Worm (Caenorhabditis elegans) whole organism, L2 larva: ENCODE measurements around the gene tnc-2.

ENCODE experiments used
- C34F6.9 ChIP-seq: fragments of 150-350 bp; optimal IDR thresholded peaks from 2 replicates; lab custom pipeline; 2014; ENCODE audit warnings: missing biosample characterization, missing genetic modification characterization
- F13H6.1 ChIP-seq: sonication (generic microtip); optimal IDR thresholded peaks from 2 replicates; lab custom pipeline; 2016; ENCODE audit warnings: missing genetic modification characterization, missing compliant biosample characterization
- R02D3.7 ChIP-seq: fragments of 150-350 bp; optimal IDR thresholded peaks from 2 replicates; lab custom pipeline; 2014; ENCODE audit warnings: missing biosample characterization, missing genetic modification characterization
- Y55F3AM.14 ChIP-seq: fragments of 200-800 bp; sonication (Bioruptor generic); optimal IDR thresholded peaks from 2 replicates; lab custom pipeline; 2018; ENCODE audit warnings: mild to moderate bottlenecking, missing genetic modification characterization, missing compliant biosample characterization
- ZK546.5 ChIP-seq: sonication (generic microtip); optimal IDR thresholded peaks from 2 replicates; lab custom pipeline; 2017; ENCODE audit warnings: missing biosample characterization, missing genetic modification characterization
- alr-1 ChIP-seq: fragments of 150-350 bp; optimal IDR thresholded peaks from 2 replicates; lab custom pipeline; 2014; ENCODE audit warnings: missing biosample characterization, missing genetic modification characterization
- ama-1 ChIP-seq: fragments of 150-350 bp; optimal IDR thresholded peaks from 2 replicates; lab custom pipeline; 2018; ENCODE audit warnings: inconsistent platforms
- blmp-1 ChIP-seq: sonication (generic microtip); optimal IDR thresholded peaks from 2 replicates; lab custom pipeline; 2017; ENCODE audit warnings: missing genetic modification characterization, mild to moderate bottlenecking, missing compliant biosample characterization, antibody characterized with exemption, moderate library complexity; ENCODE audit not compliant: insufficient read depth
- ceh-16 ChIP-seq: fragments of 150-350 bp; optimal IDR thresholded peaks from 2 replicates; lab custom pipeline; 2014; ENCODE audit warnings: missing biosample characterization, missing genetic modification characterization
- ceh-82 ChIP-seq: fragments of 150-350 bp; optimal IDR thresholded peaks from 2 replicates; lab custom pipeline; 2014; ENCODE audit warnings: missing biosample characterization, missing genetic modification characterization
- crh-2 ChIP-seq: sonication (generic microtip); optimal IDR thresholded peaks from 2 replicates; lab custom pipeline; 2017; ENCODE audit warnings: missing biosample characterization, missing genetic modification characterization
- dmd-4 ChIP-seq: sonication (generic microtip); optimal IDR thresholded peaks from 2 replicates; lab custom pipeline; 2017; ENCODE audit warnings: missing biosample characterization, missing genetic modification characterization
- egl-27 ChIP-seq: sonication (generic microtip); optimal IDR thresholded peaks from 3 replicates; lab custom pipeline; 2017; ENCODE audit warnings: missing biosample characterization, missing genetic modification reagents, missing genetic modification characterization
- elt-1 ChIP-seq: fragments of 150-350 bp; optimal IDR thresholded peaks from 2 replicates; lab custom pipeline; 2014; ENCODE audit warnings: missing biosample characterization, missing genetic modification characterization
- fos-1 ChIP-seq: fragments of 150-350 bp; optimal IDR thresholded peaks from 2 replicates; lab custom pipeline; 2014; ENCODE audit warnings: missing biosample characterization, missing genetic modification characterization
- gmeb-1 ChIP-seq: fragments of 150-350 bp; optimal IDR thresholded peaks from 2 replicates; lab custom pipeline; 2014; ENCODE audit warnings: missing biosample characterization, missing genetic modification characterization
- lin-11 ChIP-seq: fragments of 150-350 bp; sonication (generic microtip); optimal IDR thresholded peaks from 2 replicates; lab custom pipeline; 2014; ENCODE audit warnings: missing biosample characterization, missing genetic modification characterization, inconsistent platforms, mixed read lengths
- lin-13 ChIP-seq: fragments of 150-350 bp; optimal IDR thresholded peaks from 2 replicates; lab custom pipeline; 2014; ENCODE audit warnings: missing biosample characterization, missing genetic modification reagents, missing genetic modification characterization
- mab-5 ChIP-seq: fragments of 150-350 bp; optimal IDR thresholded peaks from 2 replicates; lab custom pipeline; 2014; ENCODE audit warnings: missing biosample characterization, missing genetic modification characterization
- mbf-1 ChIP-seq: sonication (generic microtip); optimal IDR thresholded peaks from 2 replicates; lab custom pipeline; 2017; ENCODE audit warnings: missing biosample characterization, missing genetic modification characterization
- mdl-1 ChIP-seq, 2 experiments: fragments of 150-350 bp in 1 of 2; sonication (generic microtip) in 1 of 2; optimal IDR thresholded peaks; 2 replicates each; lab custom pipeline; 2017; ENCODE audit warnings: missing biosample characterization in 2 of 2, missing genetic modification characterization in 2 of 2
- nhr-10 ChIP-seq: sonication (generic microtip); optimal IDR thresholded peaks from 2 replicates; lab custom pipeline; 2017; ENCODE audit warnings: missing biosample characterization, missing genetic modification characterization
- nhr-12 ChIP-seq: fragments of 150-350 bp; optimal IDR thresholded peaks from 2 replicates; lab custom pipeline; 2014; ENCODE audit warnings: missing biosample characterization, missing genetic modification characterization
- nhr-21 ChIP-seq: fragments of 150-350 bp; optimal IDR thresholded peaks from 2 replicates; lab custom pipeline; 2014; ENCODE audit warnings: missing biosample characterization, missing genetic modification characterization
- nhr-237 ChIP-seq: fragments of 150-350 bp; optimal IDR thresholded peaks from 2 replicates; lab custom pipeline; 2014; ENCODE audit warnings: missing biosample characterization, missing genetic modification characterization
- nhr-25 ChIP-seq: fragments of 150-350 bp; sonication (generic microtip); optimal IDR thresholded peaks from 3 replicates; lab custom pipeline; 2014; ENCODE audit warnings: missing biosample characterization, missing genetic modification characterization
- sem-4 ChIP-seq: fragments of 150-350 bp; optimal IDR thresholded peaks from 2 replicates; lab custom pipeline; 2014; ENCODE audit warnings: missing biosample characterization, missing genetic modification reagents, missing genetic modification characterization
- sma-9 ChIP-seq, 2 experiments: fragments of 150-350 bp in 1 of 2; sonication (generic microtip) in 1 of 2; optimal IDR thresholded peaks; 2 replicates each; lab custom pipeline; 2014 to 2016; ENCODE audit warnings: missing genetic modification characterization in 2 of 2, mild to moderate bottlenecking in 1 of 2, missing biosample characterization in 1 of 2, missing compliant biosample characterization in 1 of 2, missing genetic modification reagents in 1 of 2, moderate library complexity in 1 of 2
- snpc-4 ChIP-seq: fragments of 150-350 bp; optimal IDR thresholded peaks from 2 replicates; lab custom pipeline; 2014; ENCODE audit warnings: missing biosample characterization, missing genetic modification characterization
- unc-39 ChIP-seq: fragments of 150-350 bp; optimal IDR thresholded peaks from 2 replicates; lab custom pipeline; 2014; ENCODE audit warnings: missing biosample characterization, missing genetic modification characterization
- unc-55 ChIP-seq: fragments of 150-350 bp; sonication (generic microtip); optimal IDR thresholded peaks from 3 replicates; lab custom pipeline; 2014; ENCODE audit warnings: missing biosample characterization, missing genetic modification reagents, missing genetic modification characterization
- ztf-1 ChIP-seq: fragments of 200-800 bp; sonication (Bioruptor generic); conservative IDR thresholded peaks from 2 replicates; pipeline ENCODE4 v1.3.6; 2022; ENCODE audit warnings: missing genetic modification characterization, missing compliant biosample characterization

Gene tnc-2

ce11 chrII:10480043-10480442 lies 13.4 kb downstream of the tnc-2 start:
- no peak for TF ChIP-seq nhr-12
- no peak for TF ChIP-seq nhr-237 (tag; lab: Kevin White, UChicago)
- no peak for TF ChIP-seq mab-5
- no peak for TF ChIP-seq mdl-1 (tag; optimal IDR thresholded peaks at IDR 0.05; lab: Kevin White, UChicago)
- no peak for TF ChIP-seq Y55F3AM.14 (GFP tag; lab: Kevin White, UChicago)
- no peak for TF ChIP-seq sma-9 (GFP tag; optimal IDR thresholded peaks at IDR 0.05; lab: Kevin White, UChicago)
- no peak for TF ChIP-seq sma-9 (tag; optimal IDR thresholded peaks at IDR 0.05; lab: Kevin White, UChicago)
- TF ChIP-seq ztf-1 = no peak

- TF ChIP-seq C34F6.9 (no peak), blmp-1 (tag; lab: Kevin White, UChicago) (no peak), fos-1 (tag; lab: Kevin White, UChicago) (peak; percentile 28), nhr-10 (no peak)
These were observed 15.3 kb downstream of the tnc-2 start, which contains the start of the genes clec-60 and ZK666.11 for ce11 chrII:10481824-10482556. TSS of gene clec-60 (minus strand) at chrII:10481874. TSS of gene ZK666.11 (plus strand) at chrII:10482522.

- TF ChIP-seq crh-2 = no peak
- peak; percentile 24 for TF ChIP-seq fos-1 (tag; lab: Kevin White, UChicago)
- TF ChIP-seq, all 48 proteins: peak for 1
These were observed 16.2 kb downstream of the tnc-2 start for ce11 chrII:10482899-10483298.

- TF ChIP-seq ceh-82 (no peak), R02D3.7 (tag; lab: Kevin White, UChicago) (no peak)
These were observed 17.2 kb downstream of the tnc-2 start for ce11 chrII:10483860-10484259.

- TF ChIP-seq unc-55 (GFP tag; lab: Kevin White, UChicago) (no peak), fos-1 (tag; lab: Kevin White, UChicago) (peak; percentile 55)
These were observed 19.0 kb downstream of the tnc-2 start for ce11 chrII:10485640-10486039.

- TF ChIP-seq ceh-16 (tag; lab: Kevin White, UChicago) = no peak
- TF ChIP-seq nhr-237 (tag; lab: Kevin White, UChicago) = no peak
- TF ChIP-seq Y55F3AM.14 (GFP tag; lab: Kevin White, UChicago) = no peak
- TF ChIP-seq R02D3.7 (tag; lab: Kevin White, UChicago) = no peak
- TF ChIP-seq blmp-1 (tag; lab: Kevin White, UChicago) = no peak
- TF ChIP-seq mbf-1 = no peak
- no peak for TF ChIP-seq lin-13 (GFP tag; lab: Kevin White, UChicago)
- no peak for TF ChIP-seq unc-55 (GFP tag; lab: Kevin White, UChicago)
- no peak for TF ChIP-seq nhr-12
- TF ChIP-seq sem-4 (tag; lab: Kevin White, UChicago) = no peak
- TF ChIP-seq crh-2 = no peak
- no peak for TF ChIP-seq dmd-4 (tag; lab: Kevin White, UChicago)
These were observed 20.1 kb downstream of the tnc-2 start, which contains the start of gene ZK666.15 for ce11 chrII:10486738-10487137. TSS of gene ZK666.15 (plus strand) at chrII:10487038.

ce11 chrII:10490329-10490728 lies 23.7 kb downstream of the tnc-2 start, which contains the start of gene clec-61:
TSS of gene clec-61 (minus strand) at chrII:10490537.
- no peak for TF ChIP-seq unc-39 (tag; lab: Kevin White, UChicago)
- TF ChIP-seq nhr-25 (tag; lab: Kevin White, UChicago) = no peak
- no peak for TF ChIP-seq egl-27 (tag; lab: Kevin White, UChicago)
- no peak for TF ChIP-seq nhr-21 (tag; lab: Kevin White, UChicago)
- TF ChIP-seq sma-9 (GFP tag; optimal IDR thresholded peaks at IDR 0.05; lab: Kevin White, UChicago) = no peak
- TF ChIP-seq sma-9 (tag; optimal IDR thresholded peaks at IDR 0.05; lab: Kevin White, UChicago) = no peak
- TF ChIP-seq snpc-4 = no peak
- TF ChIP-seq alr-1 (tag; lab: Kevin White, UChicago) = no peak
- no peak for TF ChIP-seq ama-1 (lab: Kevin White, UChicago)
- no peak for TF ChIP-seq ZK546.5 (tag; lab: Kevin White, UChicago)
- TF ChIP-seq ceh-16 (tag; lab: Kevin White, UChicago) = no peak
- TF ChIP-seq F13H6.1 (tag; lab: Kevin White, UChicago) = no peak
- no peak for TF ChIP-seq elt-1 (tag; lab: Kevin White, UChicago)
- TF ChIP-seq lin-11 = no peak
- no peak for TF ChIP-seq C34F6.9
- no peak for TF ChIP-seq gmeb-1 (tag; lab: Kevin White, UChicago)
